Worm (Caenorhabditis elegans) whole organism, L4 larva: Measurements from ENCODE around the gene nhr-123.

ENCODE experiments used
- attf-4 ChIP-seq: sonication (generic microtip); optimal IDR thresholded peaks from 3 replicates; lab custom pipeline; 2017; ENCODE audit warnings: missing biosample characterization, missing genetic modification characterization
- ceh-28 ChIP-seq: fragments of 150-350 bp; optimal IDR thresholded peaks from 2 replicates; lab custom pipeline; 2014; ENCODE audit warnings: missing biosample characterization, missing genetic modification reagents, missing genetic modification characterization
- ceh-82 ChIP-seq: sonication (generic microtip); optimal IDR thresholded peaks from 2 replicates; lab custom pipeline; 2017; ENCODE audit warnings: missing biosample characterization, missing genetic modification characterization
- dmd-9 ChIP-seq: fragments of 200-800 bp; sonication (Bioruptor generic); IDR thresholded peaks from 2 replicates; pipeline ENCODE4 v1.3.6; 2022; ENCODE audit warnings: missing genetic modification reagents, missing genetic modification characterization, missing compliant biosample characterization
- mes-2 ChIP-seq: sonication (generic microtip); optimal IDR thresholded peaks from 2 replicates; lab custom pipeline; 2016; ENCODE audit warnings: missing genotype, mild to moderate bottlenecking, missing genetic modification characterization, missing compliant biosample characterization; ENCODE audit not compliant: poor library complexity, severe bottlenecking
- nhr-237 ChIP-seq: sonication (generic microtip); optimal IDR thresholded peaks from 2 replicates; lab custom pipeline; 2017; ENCODE audit warnings: missing biosample characterization, missing genetic modification characterization
- nhr-28 ChIP-seq: fragments of 150-350 bp; optimal IDR thresholded peaks from 2 replicates; lab custom pipeline; 2014; ENCODE audit warnings: missing biosample characterization, missing genetic modification characterization

DNA sequence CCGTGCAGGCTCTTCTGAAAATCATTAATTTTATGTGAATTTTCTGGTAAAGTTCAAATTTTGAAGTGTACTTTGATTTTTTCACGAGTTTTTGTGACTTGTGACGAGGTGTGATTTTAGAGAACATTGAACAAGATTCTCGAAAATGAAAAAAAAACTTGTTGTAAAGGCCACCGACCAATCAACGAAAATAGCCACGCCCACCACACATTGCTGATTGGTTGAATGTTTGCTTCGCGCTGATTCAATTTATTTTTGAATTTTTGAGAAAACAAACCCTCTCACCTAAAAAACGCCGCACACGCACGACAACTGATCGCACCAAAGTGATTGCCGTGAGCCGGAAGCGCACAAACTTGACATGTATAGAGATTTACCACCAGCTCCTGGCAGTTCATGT is 31.6 kb downstream of the nhr-123 start:
- TF ChIP-seq mes-2 (tag; lab: Kevin White, UChicago) = no peak
- TF ChIP-seq dmd-9 = no peak
- TF ChIP-seq ceh-28 = no peak
- TF ChIP-seq nhr-237 (tag; lab: Kevin White, UChicago) = no peak
- TF ChIP-seq nhr-28 = no peak
- TF ChIP-seq attf-4 = no peak
- no peak for TF ChIP-seq ceh-82 (tag; lab: Kevin White, UChicago)
